Worm (Caenorhabditis elegans) whole organism, early embryonic: ENCODE measurements around the gene K08E3.2.

ENCODE experiments used
- aly-1 ChIP-seq: sonication (generic microtip); optimal IDR thresholded peaks from 2 replicates; lab custom pipeline; 2016; ENCODE audit warnings: missing genetic modification characterization, missing compliant biosample characterization
- ama-1 ChIP-seq: fragments of 150-350 bp; optimal IDR thresholded peaks from 2 replicates; lab custom pipeline; 2014
- ceh-36 ChIP-seq: sonication (generic microtip); optimal IDR thresholded peaks from 2 replicates; lab custom pipeline; 2016; ENCODE audit warnings: missing genetic modification characterization, inconsistent platforms, missing compliant biosample characterization
- ets-7 ChIP-seq: sonication (generic microtip); optimal IDR thresholded peaks from 2 replicates; lab custom pipeline; 2016; ENCODE audit warnings: missing genotype, missing genetic modification characterization, missing compliant biosample characterization
- flt-1 ChIP-seq: fragments of 200-800 bp; sonication (Bioruptor generic); IDR thresholded peaks from 2 replicates; pipeline ENCODE4 v1.3.6; 2022; ENCODE audit warnings: missing genetic modification characterization, missing compliant biosample characterization
- scrt-1 ChIP-seq: fragments of 200-800 bp; sonication (Bioruptor generic); IDR thresholded peaks from 2 replicates; pipeline ENCODE4 v1.3.6; 2022; ENCODE audit warnings: missing genetic modification characterization, missing compliant biosample characterization
- tra-4 ChIP-seq: sonication (generic microtip); optimal IDR thresholded peaks from 2 replicates; lab custom pipeline; 2017; ENCODE audit warnings: missing genetic modification characterization, missing compliant biosample characterization

ce11 chrIII:13759691-13760090 is 11.2 kb upstream of the K08E3.2 start:
- TF ChIP-seq ets-7 (tag; lab: Kevin White, UChicago) = no peak
- no peak for TF ChIP-seq flt-1
- no peak for TF ChIP-seq ama-1 (lab: Kevin White, UChicago)
- no peak for TF ChIP-seq scrt-1 (GFP tag; lab: Robert Waterston, UW)
- TF ChIP-seq aly-1 (tag; lab: Kevin White, UChicago) = no peak
- no peak for TF ChIP-seq ceh-36 (tag; lab: Kevin White, UChicago)
- TF ChIP-seq tra-4 (tag; lab: Kevin White, UChicago) = no peak
